Fruit fly (Drosophila melanogaster) whole organism, embryonic: ENCODE measurements around the gene CG31612.

ENCODE experiments used
- CG12236 ChIP-seq: fragments of 200-800 bp; sonication (Bioruptor generic); optimal IDR thresholded peaks from 2 replicates; lab custom pipeline; 2016; ENCODE audit warnings: missing biosample characterization, missing genetic modification characterization
- CG15479 ChIP-seq: fragments of 200-800 bp; sonication (Bioruptor generic); optimal IDR thresholded peaks from 3 replicates; lab custom pipeline; 2019; ENCODE audit warnings: missing biosample characterization, mild to moderate bottlenecking, missing genetic modification characterization, moderate library complexity
- CG17802 ChIP-seq: fragments of 200-800 bp; sonication (Bioruptor generic); optimal IDR thresholded peaks from 2 replicates; lab custom pipeline; 2018; ENCODE audit warnings: missing biosample characterization, mild to moderate bottlenecking, missing genetic modification characterization, moderate library complexity
- CG18011 ChIP-seq: fragments of 200-800 bp; sonication (Bioruptor generic); optimal IDR thresholded peaks from 2 replicates; lab custom pipeline; 2017; ENCODE audit warnings: missing biosample characterization, missing genetic modification characterization, mild to moderate bottlenecking, moderate library complexity, missing genotype
- CG2202 ChIP-seq: fragments of 200-800 bp; sonication (Bioruptor generic); optimal IDR thresholded peaks from 2 replicates; lab custom pipeline; 2018; ENCODE audit warnings: missing biosample characterization, mild to moderate bottlenecking, missing genetic modification characterization
- CG2889 ChIP-seq: fragments of 200-800 bp; sonication (Bioruptor generic); IDR thresholded peaks from 3 replicates; pipeline ENCODE4 v1.3.6; 2022; ENCODE audit warnings: missing biosample characterization, missing genetic modification characterization
- CG3163 ChIP-seq: fragments of 200-800 bp; sonication (Bioruptor generic); optimal IDR thresholded peaks from 3 replicates; lab custom pipeline; 2016; ENCODE audit warnings: missing biosample characterization, missing genetic modification characterization
- CG33213 ChIP-seq: fragments of 200-800 bp; sonication (Bioruptor generic); optimal IDR thresholded peaks from 3 replicates; lab custom pipeline; 2016; ENCODE audit warnings: missing biosample characterization, missing genetic modification characterization
- CG3407 ChIP-seq: fragments of 200-800 bp; sonication (Bioruptor generic); optimal IDR thresholded peaks from 2 replicates; lab custom pipeline; 2018; ENCODE audit warnings: missing biosample characterization, mild to moderate bottlenecking, missing genetic modification characterization
- CG4404 ChIP-seq: fragments of 200-800 bp; sonication (Bioruptor generic); IDR thresholded peaks from 2 replicates; pipeline ENCODE4 v1.3.6; 2022; ENCODE audit warnings: missing biosample characterization, missing genetic modification characterization
- CG4707 ChIP-seq: fragments of 200-800 bp; sonication (Bioruptor generic); optimal IDR thresholded peaks from 2 replicates; lab custom pipeline; 2018; ENCODE audit warnings: missing biosample characterization, mild to moderate bottlenecking, missing genetic modification characterization, moderate library complexity
- CG5245 ChIP-seq: fragments of 200-800 bp; sonication (Bioruptor generic); optimal IDR thresholded peaks from 3 replicates; lab custom pipeline; 2016; ENCODE audit warnings: missing biosample characterization, missing genetic modification characterization
- CG7271 ChIP-seq: fragments of 200-800 bp; sonication (Bioruptor generic); optimal IDR thresholded peaks from 2 replicates; lab custom pipeline; 2018; ENCODE audit warnings: missing biosample characterization, mild to moderate bottlenecking, missing genetic modification characterization, moderate library complexity
- CG9215 ChIP-seq: fragments of 200-800 bp; sonication (Bioruptor generic); IDR thresholded peaks from 2 replicates; pipeline ENCODE4 v1.3.6; 2022; ENCODE audit warnings: missing biosample characterization, missing genetic modification characterization
- CG9727 ChIP-seq: fragments of 200-800 bp; sonication (Bioruptor generic); optimal IDR thresholded peaks from 3 replicates; lab custom pipeline; 2017; ENCODE audit warnings: missing biosample characterization, mild to moderate bottlenecking, missing genetic modification characterization
- CG9797 ChIP-seq: fragments of 200-800 bp; sonication (Bioruptor generic); optimal IDR thresholded peaks from 3 replicates; lab custom pipeline; 2018; ENCODE audit warnings: missing biosample characterization, mild to moderate bottlenecking, missing genetic modification characterization
- Dll ChIP-seq: fragments of 200-800 bp; sonication (Bioruptor generic); IDR thresholded peaks from 4 replicates; pipeline ENCODE4 v1.3.6; 2022; ENCODE audit warnings: missing biosample characterization, missing genetic modification characterization; ENCODE audit not compliant: partially characterized antibody
- Elba2 ChIP-seq: fragments of 200-800 bp; sonication (Bioruptor generic); optimal IDR thresholded peaks from 3 replicates; lab custom pipeline; 2016; ENCODE audit warnings: missing biosample characterization, missing genetic modification characterization
- GATAe ChIP-seq: fragments of 200-800 bp; sonication (Bioruptor generic); conservative IDR thresholded peaks from 2 replicates; pipeline ENCODE4 v1.3.6; 2022; ENCODE audit warnings: missing biosample characterization, missing genetic modification characterization
- HHEX ChIP-seq: fragments of 200-800 bp; sonication (Bioruptor generic); optimal IDR thresholded peaks from 3 replicates; lab custom pipeline; 2017; ENCODE audit warnings: missing biosample characterization, mild to moderate bottlenecking, missing genetic modification characterization, missing genetic modification reagents
- Hmx ChIP-seq: fragments of 200-800 bp; sonication (Bioruptor generic); optimal IDR thresholded peaks from 2 replicates; lab custom pipeline; 2016; ENCODE audit warnings: missing biosample characterization, missing genetic modification characterization
- Mad ChIP-seq: fragments of 200-800 bp; sonication (Bioruptor generic); optimal IDR thresholded peaks from 2 replicates; lab custom pipeline; 2016; ENCODE audit warnings: missing biosample characterization, missing genetic modification characterization
- Mes4 ChIP-seq: fragments of 200-800 bp; sonication (Bioruptor generic); optimal IDR thresholded peaks from 2 replicates; lab custom pipeline; 2016; ENCODE audit warnings: missing biosample characterization, missing genetic modification characterization
- Opbp ChIP-seq: fragments of 200-800 bp; sonication (Bioruptor generic); IDR thresholded peaks from 3 replicates; pipeline ENCODE4 v1.3.6; 2022; ENCODE audit warnings: missing biosample characterization, missing genetic modification characterization; ENCODE audit not compliant: partially characterized antibody
- Rfx ChIP-seq: fragments of 200-800 bp; sonication (Bioruptor generic); IDR thresholded peaks from 2 replicates; pipeline ENCODE4 v1.3.6; 2022; ENCODE audit warnings: missing biosample characterization, missing genetic modification characterization
- Sox102F ChIP-seq: fragments of 200-800 bp; sonication (Bioruptor generic); optimal IDR thresholded peaks from 2 replicates; lab custom pipeline; 2018; ENCODE audit warnings: missing biosample characterization, mild to moderate bottlenecking, missing genetic modification characterization, moderate library complexity
- Vsx1 ChIP-seq: fragments of 200-800 bp; sonication (Bioruptor generic); optimal IDR thresholded peaks from 2 replicates; lab custom pipeline; 2017; ENCODE audit warnings: missing biosample characterization, mild to moderate bottlenecking, missing genetic modification characterization, missing genetic modification reagents
- Xbp1 ChIP-seq: fragments of 200-800 bp; sonication (Bioruptor generic); optimal IDR thresholded peaks from 3 replicates; lab custom pipeline; 2016; ENCODE audit warnings: missing biosample characterization, mild to moderate bottlenecking, missing genetic modification characterization
- abd-A ChIP-seq: fragments of 200-800 bp; sonication (Bioruptor generic); optimal IDR thresholded peaks from 3 replicates; lab custom pipeline; 2019; ENCODE audit warnings: missing biosample characterization, mild to moderate bottlenecking, missing genetic modification characterization, moderate library complexity
- ap ChIP-seq: fragments of 200-800 bp; sonication (Bioruptor generic); IDR thresholded peaks from 2 replicates; pipeline ENCODE4 v1.3.6; 2022; ENCODE audit warnings: missing biosample characterization, missing genetic modification characterization
- ase ChIP-seq: fragments of 200-800 bp; sonication (Bioruptor generic); IDR thresholded peaks from 3 replicates; pipeline ENCODE4 v1.3.6; 2022; ENCODE audit warnings: missing biosample characterization, missing genetic modification characterization
- cg ChIP-seq: fragments of 200-800 bp; sonication (Bioruptor generic); optimal IDR thresholded peaks from 3 replicates; lab custom pipeline; 2019; ENCODE audit warnings: missing biosample characterization, mild to moderate bottlenecking, missing genetic modification characterization, moderate library complexity
- cwo ChIP-seq: fragments of 200-800 bp; sonication (Bioruptor generic); optimal IDR thresholded peaks from 3 replicates; lab custom pipeline; 2017; ENCODE audit warnings: missing biosample characterization, missing genetic modification characterization, mild to moderate bottlenecking, moderate library complexity, missing genetic modification reagents
- dysf ChIP-seq: fragments of 200-800 bp; sonication (Bioruptor generic); IDR thresholded peaks from 3 replicates; pipeline ENCODE4 v1.3.6; 2022; ENCODE audit warnings: missing biosample characterization, missing genetic modification characterization
- emc ChIP-seq: fragments of 200-800 bp; sonication (Bioruptor generic); optimal IDR thresholded peaks from 2 replicates; lab custom pipeline; 2016; ENCODE audit warnings: missing biosample characterization, missing genetic modification characterization
- fd102C ChIP-seq: fragments of 200-800 bp; sonication (Bioruptor generic); optimal IDR thresholded peaks from 2 replicates; lab custom pipeline; 2018; ENCODE audit warnings: missing biosample characterization, mild to moderate bottlenecking, missing genetic modification characterization, moderate library complexity
- gt ChIP-seq: fragments of 200-800 bp; sonication (Bioruptor generic); IDR thresholded peaks from 2 replicates; pipeline ENCODE4 v1.3.6; 2022; ENCODE audit warnings: missing biosample characterization, missing genetic modification characterization
- hb ChIP-seq: fragments of 200-800 bp; sonication (Bioruptor generic); IDR thresholded peaks from 3 replicates; pipeline ENCODE4 v1.3.6; 2022; ENCODE audit warnings: missing biosample characterization, missing genetic modification characterization; ENCODE audit not compliant: partially characterized antibody
- jumu ChIP-seq: fragments of 200-800 bp; sonication (Bioruptor generic); optimal IDR thresholded peaks from 3 replicates; lab custom pipeline; 2016; ENCODE audit warnings: missing biosample characterization, missing genetic modification characterization
- lmd ChIP-seq: fragments of 200-800 bp; sonication (Bioruptor generic); IDR thresholded peaks from 2 replicates; pipeline ENCODE4 v1.3.6; 2022; ENCODE audit warnings: missing biosample characterization, missing genetic modification characterization
- p53 ChIP-seq: fragments of 200-800 bp; sonication (Bioruptor generic); optimal IDR thresholded peaks from 2 replicates; lab custom pipeline; 2016; ENCODE audit warnings: missing biosample characterization, missing genetic modification characterization
- psq ChIP-seq: fragments of 200-800 bp; sonication (Bioruptor generic); optimal IDR thresholded peaks from 2 replicates; lab custom pipeline; 2017; ENCODE audit warnings: missing biosample characterization, missing genetic modification characterization
- sim ChIP-seq: fragments of 200-800 bp; sonication (Bioruptor generic); IDR thresholded peaks from 2 replicates; pipeline ENCODE4 v1.3.6; 2022; ENCODE audit warnings: missing biosample characterization, missing genetic modification characterization
- slp2 ChIP-seq: fragments of 200-800 bp; sonication (Bioruptor generic); optimal IDR thresholded peaks from 2 replicates; lab custom pipeline; 2016; ENCODE audit warnings: missing biosample characterization, missing genetic modification characterization
- so ChIP-seq: fragments of 200-800 bp; sonication (Bioruptor generic); IDR thresholded peaks from 3 replicates; pipeline ENCODE4 v1.3.6; 2022; ENCODE audit warnings: missing biosample characterization, missing genetic modification characterization
- sob ChIP-seq: fragments of 200-800 bp; sonication (Bioruptor generic); IDR thresholded peaks from 2 replicates; pipeline ENCODE4 v1.3.6; 2022; ENCODE audit warnings: missing biosample characterization, missing genetic modification characterization
- stc ChIP-seq: fragments of 200-800 bp; sonication (Bioruptor generic); IDR thresholded peaks from 2 replicates; pipeline ENCODE4 v1.3.6; 2022; ENCODE audit warnings: missing biosample characterization, missing genetic modification characterization
- vfl ChIP-seq: fragments of 200-800 bp; sonication (Bioruptor generic); optimal IDR thresholded peaks from 2 replicates; lab custom pipeline; 2016; ENCODE audit warnings: missing biosample characterization, missing genetic modification characterization
- zfh1 ChIP-seq: fragments of 200-800 bp; sonication (Bioruptor generic); IDR thresholded peaks from 3 replicates; pipeline ENCODE4 v1.3.6; 2022; ENCODE audit warnings: missing biosample characterization, missing genetic modification characterization

CG31612 gene

DNA sequence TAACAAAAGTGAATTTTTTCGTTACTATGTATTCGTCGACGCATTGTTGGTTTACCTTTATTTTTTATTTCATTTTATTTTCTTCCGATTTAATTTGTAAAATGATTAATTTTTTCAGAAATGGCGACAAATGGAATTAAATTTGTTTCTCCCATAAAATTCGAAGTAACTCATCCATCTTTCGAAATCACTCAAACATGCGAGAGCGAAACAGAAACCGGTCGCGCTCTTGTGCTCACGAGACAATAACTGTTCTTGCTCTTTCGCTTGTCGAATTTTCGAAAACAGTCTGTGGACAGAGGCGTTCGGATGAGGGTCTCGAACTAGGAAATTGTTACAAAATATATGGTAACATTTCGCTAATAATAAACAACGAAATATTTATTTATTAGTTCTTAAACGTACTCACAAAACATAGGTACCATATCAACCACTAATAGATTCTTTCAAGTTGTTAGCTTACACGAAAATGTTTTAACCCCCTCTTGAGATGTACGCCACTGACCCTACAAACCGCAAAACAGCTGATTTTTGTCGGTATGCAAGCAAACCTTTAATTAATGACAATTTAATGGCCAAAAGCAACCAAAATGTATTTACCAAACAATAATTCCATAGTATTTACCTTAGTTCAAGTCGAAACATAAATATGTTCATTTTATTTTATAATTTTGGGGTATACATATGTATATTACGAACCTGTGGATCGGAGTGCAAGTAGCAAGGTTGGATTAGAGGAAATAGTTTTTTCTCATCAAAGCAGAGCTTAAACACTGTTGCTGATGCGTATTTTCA is 503 bp downstream of the CG31612 start (continued):
- peak; percentile 98 for TF ChIP-seq CG4404
- TF ChIP-seq CG15479 = peak; percentile 35
- peak; percentile 96 for TF ChIP-seq CG9215 (GFP tag; lab: Robert Waterston, UW)
- TF ChIP-seq Dll (GFP tag; lab: Robert Waterston, UW) = 0 out of 4 replicates have a peak, but pooled peaks have one; percentile 35
- TF ChIP-seq CG2889 (GFP tag; lab: Robert Waterston, UW) = peak; percentile 94
- TF ChIP-seq p53 (GFP tag; lab: Kevin White, UChicago) = peak; percentile 88
- TF ChIP-seq Xbp1 (GFP tag; lab: Kevin White, UChicago) = peak; percentile 98
- TF ChIP-seq Mad (GFP tag; lab: Kevin White, UChicago) = peak; percentile 96
- TF ChIP-seq CG3163 (GFP tag; lab: Kevin White, UChicago) = peak; percentile 88
- peak; percentile 98 for TF ChIP-seq CG9727 (GFP tag; lab: Kevin White, UChicago)
- TF ChIP-seq lmd (GFP tag; lab: Robert Waterston, UW) = peak; percentile 98
- peak; percentile 98 for TF ChIP-seq sob (GFP tag; lab: Robert Waterston, UW)
- TF ChIP-seq Opbp (GFP tag; lab: Robert Waterston, UW) = no peak
- peak; percentile 95 for TF ChIP-seq ase
- peak; percentile 86 for TF ChIP-seq CG4707 (GFP tag; lab: Kevin White, UChicago)
- peak; percentile 95 for TF ChIP-seq CG12236 (GFP tag; lab: Kevin White, UChicago)
- peak; percentile 86 for TF ChIP-seq psq (GFP tag; lab: Kevin White, UChicago)
- TF ChIP-seq Mes4 (GFP tag; lab: Kevin White, UChicago) = peak; percentile 93
- TF ChIP-seq ap (GFP tag; lab: Robert Waterston, UW) = peak; percentile 95
- peak; percentile 98 for TF ChIP-seq zfh1
- peak; percentile 92 for TF ChIP-seq Hmx (GFP tag; lab: Kevin White, UChicago)
- peak; percentile 98 for TF ChIP-seq dysf (GFP tag; lab: Robert Waterston, UW)
- TF ChIP-seq jumu (GFP tag; lab: Kevin White, UChicago) = peak; percentile 95
- TF ChIP-seq fd102C (GFP tag; lab: Kevin White, UChicago) = peak; percentile 87
- TF ChIP-seq cg (GFP tag; lab: Kevin White, UChicago) = no peak
- peak; percentile 99 for TF ChIP-seq Rfx (GFP tag; lab: Robert Waterston, UW)
- TF ChIP-seq stc (GFP tag; lab: Robert Waterston, UW) = peak; percentile 97
- TF ChIP-seq cwo (GFP tag; lab: Kevin White, UChicago) = peak; percentile 92
- peak; percentile 91 for TF ChIP-seq CG7271 (tag; lab: Kevin White, UChicago)
- peak; percentile 97 for TF ChIP-seq CG2202 (tag; lab: Kevin White, UChicago)
- TF ChIP-seq Sox102F (GFP tag; lab: Kevin White, UChicago) = peak; percentile 97
- TF ChIP-seq sim (GFP tag; lab: Robert Waterston, UW) = peak; percentile 87
- peak; percentile 90 for TF ChIP-seq CG18011 (GFP tag; lab: Kevin White, UChicago)
- peak; percentile 85 for TF ChIP-seq CG17802 (tag; lab: Kevin White, UChicago)
- peak; percentile 31 for TF ChIP-seq CG9797 (GFP tag; lab: Kevin White, UChicago)
- peak; percentile 96 for TF ChIP-seq HHEX (GFP tag; lab: Kevin White, UChicago)
- TF ChIP-seq CG3407 (GFP tag; lab: Kevin White, UChicago) = peak; percentile 93
- peak; percentile 98; the same call in 2 of the 3 replicates for TF ChIP-seq so (GFP tag; lab: Robert Waterston, UW)
- TF ChIP-seq GATAe (GFP tag; lab: Robert Waterston, UW) = peak; percentile 89
- TF ChIP-seq abd-A = peak; percentile 92
- peak; percentile 95 for TF ChIP-seq CG33213 (GFP tag; lab: Kevin White, UChicago)
- no peak for TF ChIP-seq hb
- peak; percentile 94 for TF ChIP-seq CG5245 (GFP tag; lab: Kevin White, UChicago)
- peak; percentile 89 for TF ChIP-seq gt (GFP tag; lab: Robert Waterston, UW)
- TF ChIP-seq vfl (GFP tag; lab: Kevin White, UChicago) = peak; percentile 95
- TF ChIP-seq emc = peak; percentile 94
- TF ChIP-seq Elba2 (GFP tag; lab: Kevin White, UChicago) = peak; percentile 85
- peak; percentile 96 for TF ChIP-seq slp2
- TF ChIP-seq Vsx1 (GFP tag; lab: Kevin White, UChicago) = peak; percentile 90
